Fruit fly (Drosophila melanogaster) whole organism, embryonic: Measurements from ENCODE around the gene CG32425.

Source experiments
- Blimp-1 ChIP-seq: fragments of 200-800 bp; sonication (Bioruptor generic); optimal IDR thresholded peaks from 3 replicates; lab custom pipeline; 2018; ENCODE audit warnings: missing biosample characterization, missing genetic modification characterization, mild to moderate bottlenecking, moderate library complexity, missing genetic modification reagents
- CG10366 ChIP-seq: fragments of 200-800 bp; sonication (Bioruptor generic); IDR thresholded peaks from 2 replicates; pipeline ENCODE4 v1.3.6; 2022; ENCODE audit warnings: missing biosample characterization, missing genetic modification characterization
- CG11398 ChIP-seq: fragments of 200-800 bp; sonication (Bioruptor generic); optimal IDR thresholded peaks from 2 replicates; lab custom pipeline; 2016; ENCODE audit warnings: missing biosample characterization, missing genetic modification characterization
- CG12071 ChIP-seq: fragments of 200-800 bp; sonication (Bioruptor generic); optimal IDR thresholded peaks from 3 replicates; lab custom pipeline; 2018; ENCODE audit warnings: missing biosample characterization, mild to moderate bottlenecking, missing genetic modification characterization
- CG12219 ChIP-seq: fragments of 200-800 bp; sonication (Bioruptor generic); optimal IDR thresholded peaks from 3 replicates; lab custom pipeline; 2018; ENCODE audit warnings: missing biosample characterization, mild to moderate bottlenecking, missing genetic modification characterization
- CG14667 ChIP-seq: fragments of 200-800 bp; sonication (Bioruptor generic); IDR thresholded peaks from 2 replicates; pipeline ENCODE4 v1.3.6; 2022; ENCODE audit warnings: missing biosample characterization, missing genetic modification characterization
- CG17328 ChIP-seq: fragments of 200-800 bp; sonication (Bioruptor generic); IDR thresholded peaks from 2 replicates; pipeline ENCODE4 v1.3.6; 2022; ENCODE audit warnings: missing biosample characterization, missing genetic modification characterization
- CG17385 ChIP-seq: fragments of 200-800 bp; sonication (Bioruptor generic); optimal IDR thresholded peaks from 3 replicates; lab custom pipeline; 2018; ENCODE audit warnings: missing biosample characterization, mild to moderate bottlenecking, missing genetic modification characterization
- CG2116 ChIP-seq: fragments of 200-800 bp; sonication (Bioruptor generic); optimal IDR thresholded peaks from 3 replicates; lab custom pipeline; 2018; ENCODE audit warnings: missing biosample characterization, mild to moderate bottlenecking, missing genetic modification characterization
- CG2129 ChIP-seq: fragments of 200-800 bp; sonication (Bioruptor generic); IDR thresholded peaks from 2 replicates; pipeline ENCODE4 v1.3.6; 2022; ENCODE audit warnings: missing biosample characterization, missing genetic modification characterization; ENCODE audit not compliant: partially characterized antibody
- CG31441 ChIP-seq: fragments of 200-800 bp; sonication (Bioruptor generic); IDR thresholded peaks from 2 replicates; pipeline ENCODE4 v1.3.6; 2022; ENCODE audit warnings: missing biosample characterization, missing genetic modification characterization
- CG33557 ChIP-seq: fragments of 200-800 bp; sonication (Bioruptor generic); optimal IDR thresholded peaks from 2 replicates; lab custom pipeline; 2019; ENCODE audit warnings: missing biosample characterization, mild to moderate bottlenecking, missing genetic modification characterization, moderate library complexity
- CG34422 ChIP-seq: fragments of 200-800 bp; sonication (Bioruptor generic); IDR thresholded peaks from 3 replicates; pipeline ENCODE4 v1.3.6; 2022; ENCODE audit warnings: missing biosample characterization, missing genetic modification characterization
- CG4328 ChIP-seq: fragments of 200-800 bp; sonication (Bioruptor generic); optimal IDR thresholded peaks from 3 replicates; lab custom pipeline; 2017; ENCODE audit warnings: missing biosample characterization, missing genetic modification reagents, missing genetic modification characterization
- CG4820 ChIP-seq: fragments of 200-800 bp; sonication (Bioruptor generic); optimal IDR thresholded peaks from 3 replicates; lab custom pipeline; 2016; ENCODE audit warnings: missing biosample characterization, missing genetic modification characterization
- CG5180 ChIP-seq: fragments of 200-800 bp; sonication (Bioruptor generic); optimal IDR thresholded peaks from 3 replicates; lab custom pipeline; 2017; ENCODE audit warnings: missing biosample characterization, missing genetic modification characterization, mild to moderate bottlenecking, moderate library complexity, missing genetic modification reagents
- CG6254 ChIP-seq: fragments of 200-800 bp; sonication (Bioruptor generic); optimal IDR thresholded peaks from 3 replicates; lab custom pipeline; 2017; ENCODE audit warnings: mild to moderate bottlenecking, missing biosample characterization, missing genetic modification reagents, missing genetic modification characterization
- CG7556 ChIP-seq: fragments of 200-800 bp; sonication (Bioruptor generic); optimal IDR thresholded peaks from 2 replicates; lab custom pipeline; 2017; ENCODE audit warnings: missing biosample characterization, mild to moderate bottlenecking, missing genetic modification characterization
- CG7963 ChIP-seq: fragments of 200-800 bp; sonication (Bioruptor generic); IDR thresholded peaks from 3 replicates; pipeline ENCODE4 v1.3.6; 2022; ENCODE audit warnings: missing biosample characterization, missing genetic modification characterization; ENCODE audit not compliant: partially characterized antibody
- CG9876 ChIP-seq: fragments of 200-800 bp; sonication (Bioruptor generic); optimal IDR thresholded peaks from 2 replicates; lab custom pipeline; 2016; ENCODE audit warnings: missing biosample characterization, missing genetic modification characterization
- Drgx ChIP-seq: fragments of 200-800 bp; sonication (Bioruptor generic); IDR thresholded peaks from 2 replicates; pipeline ENCODE4 v1.3.6; 2022; ENCODE audit warnings: missing biosample characterization, missing genetic modification characterization
- ERR ChIP-seq: fragments of 200-800 bp; sonication (Bioruptor generic); optimal IDR thresholded peaks from 2 replicates; lab custom pipeline; 2016; ENCODE audit warnings: missing biosample characterization, missing genetic modification characterization
- Fer1 ChIP-seq: fragments of 200-800 bp; sonication (Bioruptor generic); optimal IDR thresholded peaks from 2 replicates; lab custom pipeline; 2017; ENCODE audit warnings: missing biosample characterization, mild to moderate bottlenecking, missing genetic modification characterization
- Hand ChIP-seq: fragments of 200-800 bp; sonication (Bioruptor generic); optimal IDR thresholded peaks from 2 replicates; lab custom pipeline; 2017; ENCODE audit warnings: mild to moderate bottlenecking, missing biosample characterization, missing genetic modification reagents, missing genetic modification characterization
- Meics ChIP-seq: fragments of 200-800 bp; sonication (Bioruptor generic); optimal IDR thresholded peaks from 2 replicates; lab custom pipeline; 2017; ENCODE audit warnings: missing biosample characterization, mild to moderate bottlenecking, missing genetic modification characterization
- Mes4 ChIP-seq: fragments of 200-800 bp; sonication (Bioruptor generic); optimal IDR thresholded peaks from 2 replicates; lab custom pipeline; 2016; ENCODE audit warnings: missing biosample characterization, missing genetic modification characterization
- Side ChIP-seq: fragments of 200-800 bp; sonication (Bioruptor generic); optimal IDR thresholded peaks from 2 replicates; lab custom pipeline; 2016; ENCODE audit warnings: missing biosample characterization, missing genetic modification characterization
- Sox100B ChIP-seq: fragments of 200-800 bp; sonication (Bioruptor generic); optimal IDR thresholded peaks from 3 replicates; lab custom pipeline; 2018; ENCODE audit warnings: missing biosample characterization, mild to moderate bottlenecking, missing genetic modification characterization
- Sox102F ChIP-seq: fragments of 200-800 bp; sonication (Bioruptor generic); optimal IDR thresholded peaks from 2 replicates; lab custom pipeline; 2018; ENCODE audit warnings: missing biosample characterization, mild to moderate bottlenecking, missing genetic modification characterization, moderate library complexity
- Spps ChIP-seq: fragments of 200-800 bp; sonication (Bioruptor generic); optimal IDR thresholded peaks from 2 replicates; lab custom pipeline; 2018; ENCODE audit warnings: missing biosample characterization, mild to moderate bottlenecking, missing genetic modification characterization
- Sry-β ChIP-seq: fragments of 200-800 bp; sonication (Bioruptor generic); optimal IDR thresholded peaks from 2 replicates; lab custom pipeline; 2018; ENCODE audit warnings: missing biosample characterization, mild to moderate bottlenecking, missing genetic modification characterization, moderate library complexity
- Taf1 ChIP-seq: fragments of 200-800 bp; sonication (Bioruptor generic); IDR thresholded peaks from 2 replicates; pipeline ENCODE4 v1.3.6; 2022; ENCODE audit warnings: missing biosample characterization, missing genetic modification characterization
- Xbp1 ChIP-seq: fragments of 200-800 bp; sonication (Bioruptor generic); optimal IDR thresholded peaks from 3 replicates; lab custom pipeline; 2016; ENCODE audit warnings: missing biosample characterization, mild to moderate bottlenecking, missing genetic modification characterization
- Xrp1 ChIP-seq: fragments of 200-800 bp; sonication (Bioruptor generic); IDR thresholded peaks from 2 replicates; pipeline ENCODE4 v1.3.6; 2022; ENCODE audit warnings: missing biosample characterization, missing genetic modification characterization
- crp ChIP-seq, 2 experiments: fragments of 200-800 bp; sonication (Bioruptor generic); optimal IDR thresholded peaks; 2 replicates in 1 of 2; 3 replicates in 1 of 2; lab custom pipeline; 2017; ENCODE audit warnings: missing biosample characterization in 2 of 2, missing genetic modification characterization in 2 of 2, mild to moderate bottlenecking in 1 of 2, moderate library complexity in 1 of 2
- cwo ChIP-seq: fragments of 200-800 bp; sonication (Bioruptor generic); optimal IDR thresholded peaks from 3 replicates; lab custom pipeline; 2017; ENCODE audit warnings: missing biosample characterization, missing genetic modification characterization, mild to moderate bottlenecking, moderate library complexity, missing genetic modification reagents
- dm ChIP-seq: fragments of 200-800 bp; sonication (Bioruptor generic); optimal IDR thresholded peaks from 3 replicates; lab custom pipeline; 2016; ENCODE audit warnings: missing biosample characterization, missing genetic modification characterization
- dmrt11E ChIP-seq: fragments of 200-800 bp; sonication (Bioruptor generic); optimal IDR thresholded peaks from 3 replicates; lab custom pipeline; 2018; ENCODE audit warnings: missing biosample characterization, mild to moderate bottlenecking, missing genetic modification characterization, moderate library complexity
- dpn ChIP-seq, 2 experiments: fragments of 200-800 bp; sonication (Bioruptor generic); optimal IDR thresholded peaks; 3 replicates each; lab custom pipeline; 2016; ENCODE audit warnings: missing biosample characterization in 2 of 2, missing genetic modification characterization in 2 of 2
- exex ChIP-seq: fragments of 200-800 bp; sonication (Bioruptor generic); optimal IDR thresholded peaks from 4 replicates; lab custom pipeline; 2018; ENCODE audit warnings: missing biosample characterization, mild to moderate bottlenecking, missing genetic modification characterization, moderate library complexity
- inv ChIP-seq: fragments of 200-800 bp; sonication (Bioruptor generic); IDR thresholded peaks from 2 replicates; pipeline ENCODE4 v1.3.6; 2022; ENCODE audit warnings: missing biosample characterization, missing genetic modification characterization; ENCODE audit not compliant: partially characterized antibody
- maf-S ChIP-seq: fragments of 200-800 bp; sonication (Bioruptor generic); optimal IDR thresholded peaks from 2 replicates; lab custom pipeline; 2016; ENCODE audit warnings: missing biosample characterization, missing genetic modification characterization
- mld ChIP-seq: fragments of 200-800 bp; sonication (Bioruptor generic); IDR thresholded peaks from 3 replicates; pipeline ENCODE4 v1.3.6; 2022; ENCODE audit warnings: missing biosample characterization, missing genetic modification characterization; ENCODE audit not compliant: partially characterized antibody
- nmo ChIP-seq: fragments of 200-800 bp; sonication (Bioruptor generic); optimal IDR thresholded peaks from 2 replicates; lab custom pipeline; 2018; ENCODE audit warnings: missing biosample characterization, mild to moderate bottlenecking, missing genetic modification characterization, moderate library complexity
- org-1 ChIP-seq: fragments of 200-800 bp; sonication (Bioruptor generic); optimal IDR thresholded peaks from 2 replicates; lab custom pipeline; 2017; ENCODE audit warnings: missing biosample characterization, missing genetic modification characterization
- ssp ChIP-seq: fragments of 200-800 bp; sonication (Bioruptor generic); IDR thresholded peaks from 2 replicates; pipeline ENCODE4 v1.3.6; 2022; ENCODE audit warnings: missing biosample characterization, missing genetic modification characterization
- tap ChIP-seq: fragments of 200-800 bp; optimal IDR thresholded peaks from 3 replicates; lab custom pipeline; 2019; ENCODE audit warnings: missing biosample characterization, mild to moderate bottlenecking, missing genetic modification characterization, moderate library complexity
- tx ChIP-seq: fragments of 200-800 bp; sonication (Bioruptor generic); optimal IDR thresholded peaks from 2 replicates; lab custom pipeline; 2016; ENCODE audit warnings: missing biosample characterization, missing genetic modification characterization
- unpg ChIP-seq: fragments of 200-800 bp; sonication (Bioruptor generic); optimal IDR thresholded peaks from 3 replicates; lab custom pipeline; 2018; ENCODE audit warnings: missing biosample characterization, mild to moderate bottlenecking, missing genetic modification characterization, moderate library complexity

Gene CG32425

DNA sequence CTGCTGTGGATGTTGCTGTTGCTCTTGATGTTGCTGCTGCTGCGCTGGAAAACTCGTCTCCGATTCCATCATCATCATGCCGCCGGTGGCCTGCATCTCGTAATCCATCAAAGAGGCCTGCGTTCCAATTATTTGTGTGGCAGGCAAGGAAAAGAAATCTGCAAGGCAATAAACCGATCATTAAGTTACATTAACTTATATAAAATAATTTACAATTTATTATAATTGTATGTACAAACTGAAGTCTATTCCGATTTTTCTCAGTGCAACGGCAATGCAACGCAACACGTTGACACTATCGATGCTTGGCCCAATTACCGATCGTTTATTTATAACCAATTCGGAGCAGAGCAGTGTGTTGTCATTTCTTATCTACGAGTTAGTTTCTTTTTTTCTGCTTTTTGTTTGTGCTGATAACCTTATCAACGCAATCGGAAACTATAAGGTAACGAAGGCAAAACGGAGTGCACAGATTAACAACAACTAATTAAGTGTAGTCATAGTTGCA lies 26.1 kb upstream of the CG32425 start (continued):
- TF ChIP-seq Mes4 (GFP tag; lab: Kevin White, UChicago) (no peak), Xbp1 (peak; percentile 54), dmrt11E (tag; lab: Kevin White, UChicago) (peak; percentile 40), Sox102F (GFP tag; lab: Kevin White, UChicago) (peak; percentile 67), dm (GFP tag; lab: Kevin White, UChicago) (no peak), crp (GFP tag; optimal IDR thresholded peaks at IDR 0.05; lab: Kevin White, UChicago) (no peak), org-1 (GFP tag; lab: Kevin White, UChicago) (peak; percentile 55), maf-S (no peak), exex (peak; percentile 89), cwo (GFP tag; lab: Kevin White, UChicago) (peak; percentile 14), dpn (GFP tag; optimal IDR thresholded peaks at IDR 0.05; lab: Kevin White, UChicago) (peak in 1 of 2 experiments; percentile 8), Xrp1 (GFP tag; lab: Robert Waterston, UW) (peak; percentile 53; the same call in 1 of the 2 replicates), Sox100B (GFP tag; lab: Kevin White, UChicago) (peak; percentile 44), CG14667 (GFP tag; lab: Robert Waterston, UW) (no peak), CG7556 (GFP tag; lab: Kevin White, UChicago) (peak; percentile 40), CG6254 (GFP tag; lab: Kevin White, UChicago) (peak; percentile 71), CG10366 (GFP tag; lab: Robert Waterston, UW) (peak; percentile 43; the same call in 1 of the 2 replicates), Side (GFP tag; lab: Kevin White, UChicago) (no peak), CG4328 (GFP tag; lab: Kevin White, UChicago) (peak; percentile 18), Drgx (GFP tag; lab: Robert Waterston, UW) (peak; percentile 72), CG12071 (peak; percentile 43), CG12219 (GFP tag; lab: Kevin White, UChicago) (peak; percentile 53), nmo (peak; percentile 23), CG34422 (peak; percentile 63; the same call in 2 of the 3 replicates), CG17328 (peak; percentile 38; the same call in 1 of the 2 replicates), CG2116 (GFP tag; lab: Kevin White, UChicago) (peak; percentile 16), CG33557 (GFP tag; lab: Kevin White, UChicago) (no peak), tx (GFP tag; lab: Kevin White, UChicago) (no peak), Meics (GFP tag; lab: Kevin White, UChicago) (peak; percentile 94), Fer1 (GFP tag; lab: Kevin White, UChicago) (peak; percentile 63), inv (GFP tag; lab: Robert Waterston, UW) (no peak), ssp (GFP tag; lab: Robert Waterston, UW) (peak; percentile 20; the same call in 1 of the 2 replicates), unpg (GFP tag; lab: Kevin White, UChicago) (peak; percentile 65), CG17385 (GFP tag; lab: Kevin White, UChicago) (peak; percentile 39), CG9876 (GFP tag; lab: Kevin White, UChicago) (no peak), CG5180 (peak; percentile 81), Sry-β (GFP tag; lab: Kevin White, UChicago) (no peak), Spps (tag; lab: Kevin White, UChicago) (no peak), CG7963 (GFP tag; lab: Robert Waterston, UW) (no peak), ERR (GFP tag; lab: Kevin White, UChicago) (no peak), tap (tag; lab: Kevin White, UChicago) (peak; percentile 68), Hand (GFP tag; lab: Kevin White, UChicago) (peak; percentile 9), CG31441 (peak; percentile 63; the same call in 1 of the 2 replicates), CG2129 (GFP tag; lab: Robert Waterston, UW) (no peak), CG4820 (GFP tag; lab: Kevin White, UChicago) (peak; percentile 11), CG11398 (GFP tag; lab: Kevin White, UChicago) (no peak), Blimp-1 (GFP tag; lab: Kevin White, UChicago) (peak; percentile 59), Taf1 (GFP tag; lab: Robert Waterston, UW) (no peak), mld (GFP tag; lab: Robert Waterston, UW) (no peak)
